Worm (Caenorhabditis elegans) whole organism, L1 larva: Measurements from ENCODE around the gene Y41G9A.17.

ENCODE experiments used
- C04F5.9 ChIP-seq: sonication (generic microtip); optimal IDR thresholded peaks from 2 replicates; lab custom pipeline; 2016; ENCODE audit warnings: missing genetic modification characterization, missing compliant biosample characterization
- C16A3.4 ChIP-seq: fragments of 150-350 bp; optimal IDR thresholded peaks from 2 replicates; lab custom pipeline; 2014; ENCODE audit warnings: missing biosample characterization, missing genetic modification characterization
- alr-1 ChIP-seq: fragments of 200-800 bp; sonication (Bioruptor generic); optimal IDR thresholded peaks from 2 replicates; lab custom pipeline; 2018; ENCODE audit warnings: borderline replicate concordance, mild to moderate bottlenecking, missing genetic modification characterization, missing compliant biosample characterization
- ama-1 ChIP-seq: fragments of 150-350 bp; optimal IDR thresholded peaks from 2 replicates; lab custom pipeline; 2014
- ceh-63 ChIP-seq: fragments of 200-800 bp; sonication (Bioruptor generic); optimal IDR thresholded peaks from 2 replicates; lab custom pipeline; 2018; ENCODE audit warnings: mild to moderate bottlenecking, missing genetic modification characterization, missing compliant biosample characterization
- ceh-82 ChIP-seq, 3 experiments: fragments of 150-350 bp in 1 of 3; sonication (generic microtip) in 2 of 3; optimal IDR thresholded peaks; 2 replicates each; lab custom pipeline; 2014 to 2017; ENCODE audit warnings: missing biosample characterization in 3 of 3, missing genetic modification characterization in 3 of 3
- ces-1 ChIP-seq: fragments of 150-350 bp; optimal IDR thresholded peaks from 2 replicates; lab custom pipeline; 2014; ENCODE audit warnings: missing biosample characterization, missing genetic modification reagents, missing genetic modification characterization
- dsc-1 ChIP-seq: sonication (generic microtip); optimal IDR thresholded peaks from 2 replicates; lab custom pipeline; 2016; ENCODE audit warnings: mild to moderate bottlenecking, missing genetic modification characterization, missing compliant biosample characterization
- efl-1 ChIP-seq, 4 experiments: fragments of 150-350 bp; optimal IDR thresholded peaks in 3 of 4; peaks in 1 of 4; 1 replicate in 1 of 4; 2 replicates in 3 of 4; lab custom pipeline; 2014; ENCODE audit warnings: missing biosample characterization in 2 of 4, missing genetic modification characterization in 2 of 4, missing genetic modification reagents in 2 of 4
- efl-3 ChIP-seq: fragments of 200-800 bp; sonication (Bioruptor generic); optimal IDR thresholded peaks from 2 replicates; lab custom pipeline; 2018; ENCODE audit warnings: mild to moderate bottlenecking, missing genetic modification characterization, missing compliant biosample characterization
- egl-27 ChIP-seq, 2 experiments: fragments of 150-350 bp in 1 of 2; sonication (generic microtip); optimal IDR thresholded peaks; 3 replicates each; lab custom pipeline; 2017 to 2018; ENCODE audit warnings: missing biosample characterization in 2 of 2, missing genetic modification characterization in 2 of 2, missing genetic modification reagents in 2 of 2
- ets-5 ChIP-seq: fragments of 200-800 bp; sonication (Bioruptor generic); IDR thresholded peaks from 2 replicates; pipeline ENCODE4 v1.3.6; 2022; ENCODE audit warnings: missing genetic modification characterization, missing compliant biosample characterization
- fkh-4 ChIP-seq: sonication (generic microtip); optimal IDR thresholded peaks from 2 replicates; lab custom pipeline; 2016; ENCODE audit warnings: missing compliant biosample characterization, missing genetic modification characterization, borderline replicate concordance
- fos-1 ChIP-seq: fragments of 150-350 bp; optimal IDR thresholded peaks from 2 replicates; lab custom pipeline; 2014; ENCODE audit warnings: missing biosample characterization, missing genetic modification characterization
- hlh-17 ChIP-seq: fragments of 200-800 bp; sonication (Bioruptor generic); optimal IDR thresholded peaks from 2 replicates; lab custom pipeline; 2018; ENCODE audit warnings: missing genetic modification characterization, mild to moderate bottlenecking, missing compliant biosample characterization, moderate library complexity, borderline replicate concordance
- isw-1 ChIP-seq: fragments of 200-800 bp; sonication (Bioruptor generic); IDR thresholded peaks from 2 replicates; pipeline ENCODE4 v1.3.6; 2022; ENCODE audit warnings: missing genetic modification characterization, missing compliant biosample characterization
- jun-1 ChIP-seq: fragments of 150-350 bp; optimal IDR thresholded peaks from 2 replicates; lab custom pipeline; 2014; ENCODE audit warnings: missing biosample characterization, missing genetic modification reagents, missing genetic modification characterization
- lin-13 ChIP-seq: fragments of 150-350 bp; optimal IDR thresholded peaks from 2 replicates; lab custom pipeline; 2014; ENCODE audit warnings: missing biosample characterization, missing genetic modification reagents, missing genetic modification characterization
- lin-14 ChIP-seq: fragments of 200-800 bp; sonication (Bioruptor generic); optimal IDR thresholded peaks from 2 replicates; lab custom pipeline; 2018; ENCODE audit warnings: mild to moderate bottlenecking, missing genetic modification characterization, moderate library complexity, missing compliant biosample characterization
- lin-35 ChIP-seq, 2 experiments: fragments of 150-350 bp; optimal IDR thresholded peaks; 2 replicates each; lab custom pipeline; 2014; ENCODE audit warnings: missing biosample characterization in 2 of 2, missing genetic modification characterization in 2 of 2, missing genetic modification reagents in 2 of 2
- lin-39 ChIP-seq: fragments of 150-350 bp; optimal IDR thresholded peaks from 2 replicates; lab custom pipeline; 2014; ENCODE audit warnings: missing biosample characterization, missing genetic modification reagents, missing genetic modification characterization
- mab-9 ChIP-seq: fragments of 200-800 bp; sonication (Bioruptor generic); IDR thresholded peaks from 2 replicates; pipeline ENCODE4 v1.3.6; 2022; ENCODE audit warnings: missing genetic modification reagents, missing genetic modification characterization, missing compliant biosample characterization
- mdl-1 ChIP-seq, 2 experiments: fragments of 150-350 bp; optimal IDR thresholded peaks; 2 replicates each; lab custom pipeline; 2014 to 2017; ENCODE audit warnings: missing biosample characterization in 2 of 2, missing genetic modification characterization in 2 of 2, inconsistent platforms in 1 of 2
- mef-2 ChIP-seq: fragments of 150-350 bp; optimal IDR thresholded peaks from 2 replicates; lab custom pipeline; 2014; ENCODE audit warnings: missing biosample characterization, missing genetic modification characterization
- mep-1 ChIP-seq: fragments of 150-350 bp; optimal IDR thresholded peaks from 2 replicates; lab custom pipeline; 2014; ENCODE audit warnings: missing biosample characterization, missing genetic modification characterization
- nhr-11 ChIP-seq: fragments of 150-350 bp; optimal IDR thresholded peaks from 2 replicates; lab custom pipeline; 2014; ENCODE audit warnings: missing biosample characterization, missing genetic modification characterization
- nhr-12 ChIP-seq: sonication (generic microtip); optimal IDR thresholded peaks from 2 replicates; lab custom pipeline; 2017; ENCODE audit warnings: missing biosample characterization, missing genetic modification characterization
- nhr-237 ChIP-seq: fragments of 150-350 bp; optimal IDR thresholded peaks from 2 replicates; lab custom pipeline; 2014; ENCODE audit warnings: missing biosample characterization, missing genetic modification characterization
- nhr-47 ChIP-seq: sonication (generic microtip); optimal IDR thresholded peaks from 2 replicates; lab custom pipeline; 2016; ENCODE audit warnings: mild to moderate bottlenecking, missing genetic modification characterization, moderate library complexity, missing compliant biosample characterization
- nhr-71 ChIP-seq: sonication (generic microtip); optimal IDR thresholded peaks from 2 replicates; lab custom pipeline; 2016; ENCODE audit warnings: mild to moderate bottlenecking, missing genetic modification characterization, moderate library complexity, missing compliant biosample characterization
- nhr-76 ChIP-seq: sonication (generic microtip); optimal IDR thresholded peaks from 2 replicates; lab custom pipeline; 2017; ENCODE audit warnings: missing biosample characterization, missing genetic modification characterization
- nhr-77 ChIP-seq: fragments of 150-350 bp; optimal IDR thresholded peaks from 2 replicates; lab custom pipeline; 2014; ENCODE audit warnings: missing biosample characterization, missing genetic modification characterization
- nhr-84 ChIP-seq: sonication (generic microtip); optimal IDR thresholded peaks from 2 replicates; lab custom pipeline; 2017; ENCODE audit warnings: missing biosample characterization, missing genetic modification characterization
- nhr-90 ChIP-seq: sonication (generic microtip); optimal IDR thresholded peaks from 2 replicates; lab custom pipeline; 2016; ENCODE audit warnings: mild to moderate bottlenecking, missing genetic modification characterization, missing compliant biosample characterization; ENCODE audit not compliant: poor library complexity
- pag-3 ChIP-seq: sonication (generic microtip); optimal IDR thresholded peaks from 2 replicates; lab custom pipeline; 2017; ENCODE audit warnings: missing genetic modification characterization, mild to moderate bottlenecking, missing compliant biosample characterization, antibody characterized with exemption, borderline replicate concordance; ENCODE audit not compliant: insufficient read depth
- snpc-4 ChIP-seq: fragments of 150-350 bp; optimal IDR thresholded peaks from 2 replicates; lab custom pipeline; 2014; ENCODE audit warnings: missing biosample characterization, missing genetic modification characterization
- sup-37 ChIP-seq: fragments of 200-800 bp; sonication (Bioruptor generic); optimal IDR thresholded peaks from 2 replicates; lab custom pipeline; 2018; ENCODE audit warnings: mild to moderate bottlenecking, missing genetic modification characterization, missing compliant biosample characterization
- tbx-2 ChIP-seq: sonication (generic microtip); optimal IDR thresholded peaks from 2 replicates; lab custom pipeline; 2016; ENCODE audit warnings: missing genetic modification characterization, missing compliant biosample characterization
- unc-62 ChIP-seq: fragments of 150-350 bp; optimal IDR thresholded peaks from 2 replicates; lab custom pipeline; 2014; ENCODE audit warnings: missing biosample characterization, missing genetic modification reagents, missing genetic modification characterization
- unc-86 ChIP-seq: sonication (generic microtip); optimal IDR thresholded peaks from 2 replicates; lab custom pipeline; 2016; ENCODE audit warnings: missing genetic modification characterization, missing compliant biosample characterization
- unc-98 ChIP-seq: fragments of 200-800 bp; sonication (Bioruptor generic); IDR thresholded peaks from 2 replicates; pipeline ENCODE4 v1.3.6; 2022; ENCODE audit warnings: missing genetic modification characterization, missing compliant biosample characterization
- xbp-1 ChIP-seq: sonication (generic microtip); optimal IDR thresholded peaks from 2 replicates; lab custom pipeline; 2016; ENCODE audit warnings: missing genetic modification characterization, missing compliant biosample characterization
- zag-1 ChIP-seq: fragments of 150-350 bp; optimal IDR thresholded peaks from 2 replicates; lab custom pipeline; 2014; ENCODE audit warnings: missing biosample characterization, missing genetic modification characterization
- ztf-11 ChIP-seq, 2 experiments: sonication (generic microtip); optimal IDR thresholded peaks; 2 replicates each; lab custom pipeline; 2016 to 2017; ENCODE audit warnings: missing genetic modification characterization in 2 of 2, missing biosample characterization in 1 of 2, missing compliant biosample characterization in 1 of 2

Y41G9A.17 gene

DNA sequence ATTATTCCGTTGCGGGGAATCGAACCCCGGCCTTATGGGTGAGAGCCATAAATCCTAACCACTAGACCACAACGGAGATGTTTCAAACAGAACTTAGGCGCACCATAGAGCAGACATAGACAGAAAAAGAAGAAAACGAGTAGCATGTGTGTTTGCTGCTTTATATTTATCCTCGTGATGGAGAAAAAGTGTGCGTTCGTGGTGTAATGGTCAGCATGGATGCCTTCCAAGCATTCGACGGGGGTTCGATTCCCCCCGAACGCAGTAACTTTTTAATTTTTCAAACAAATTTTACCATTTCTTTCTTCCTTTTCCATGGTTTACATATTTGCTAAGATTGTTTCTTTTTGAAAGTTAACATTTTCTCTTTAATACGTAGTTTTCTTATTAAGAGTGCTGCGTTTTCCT, 36.4 kb upstream of the Y41G9A.17 start (continued):
- TF ChIP-seq zag-1 (tag; lab: Kevin White, UChicago) (no peak), mdl-1 (tag; optimal IDR thresholded peaks at IDR 0.05; lab: Kevin White, UChicago) (peak in 1 of 2 experiments; percentile 75), unc-86 (tag; lab: Kevin White, UChicago) (peak; percentile 87), ceh-82 (tag; optimal IDR thresholded peaks at IDR 0.05; lab: Kevin White, UChicago) (peak; percentile 79 to 89 (median 86)), lin-13 (GFP tag; lab: Kevin White, UChicago) (peak; percentile 84), ztf-11 (tag; optimal IDR thresholded peaks at IDR 0.05; lab: Kevin White, UChicago) (peak; percentile 64 to 76), mef-2 (tag; lab: Kevin White, UChicago) (peak; percentile 41), fkh-4 (tag; lab: Kevin White, UChicago) (peak; percentile 66), C04F5.9 (peak; percentile 59), lin-39 (tag; lab: Kevin White, UChicago) (peak; percentile 87)

DNA sequence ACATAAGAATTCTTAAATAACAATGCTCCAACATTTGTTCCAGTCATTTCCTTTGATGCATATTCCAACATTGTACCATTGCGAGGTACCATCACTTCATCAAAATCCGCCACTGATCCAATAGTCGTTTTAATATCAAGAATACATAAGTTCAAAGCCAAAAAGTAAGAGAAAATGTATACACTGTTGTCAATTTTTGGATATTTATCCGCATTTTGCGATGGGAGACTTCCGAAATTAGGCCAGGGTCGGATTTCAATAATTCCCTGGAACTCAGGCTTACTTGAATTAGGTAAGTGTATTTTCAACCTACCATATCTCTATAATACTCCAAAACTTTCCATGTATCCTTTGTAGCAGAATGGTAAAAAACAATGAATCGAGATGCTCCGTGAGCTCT, 34.7 kb upstream of the Y41G9A.17 start, which contains the start of gene M02F4.2:
Gene M02F4.2 (minus strand): TSS at position 101 of the 400 bp plus-strand sequence.
- TF ChIP-seq mep-1 (tag; lab: Kevin White, UChicago) (no peak), lin-39 (tag; lab: Kevin White, UChicago) (no peak), zag-1 (tag; lab: Kevin White, UChicago) (no peak), sup-37 (GFP tag; lab: Kevin White, UChicago) (no peak), nhr-77 (no peak), egl-27 (tag; optimal IDR thresholded peaks at IDR 0.05; lab: Kevin White, UChicago) (no peak), ama-1 (lab: Kevin White, UChicago) (no peak), ztf-11 (tag; optimal IDR thresholded peaks at IDR 0.05; lab: Kevin White, UChicago) (no peak), alr-1 (tag; lab: Kevin White, UChicago) (no peak), ets-5 (GFP tag; lab: Robert Waterston, UW) (no peak)
- TF ChIP-seq, all 84 proteins: peak for 0

DNA sequence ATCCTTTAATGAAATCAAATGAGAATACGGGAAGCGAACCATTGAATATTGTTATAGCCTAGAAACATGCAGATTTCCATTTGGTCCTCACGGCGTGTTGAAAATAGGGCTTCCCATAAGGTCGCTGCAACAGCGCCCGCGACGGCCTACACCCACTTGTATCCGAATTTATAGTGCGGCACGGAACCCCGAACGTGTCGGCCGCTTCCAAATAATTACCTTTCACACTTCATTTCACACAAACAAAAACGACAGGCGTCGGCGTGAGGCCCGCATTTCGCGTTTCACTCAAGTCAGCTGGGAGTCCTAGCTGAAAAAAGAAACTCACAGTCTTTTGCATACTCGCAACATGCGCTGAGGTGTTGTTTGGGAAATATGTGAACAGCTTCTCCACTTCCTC, 33.9 kb upstream of the Y41G9A.17 start:
- no peak for TF ChIP-seq efl-1 (optimal IDR thresholded peaks at IDR 0.05; lab: Kevin White, UChicago)
- TF ChIP-seq efl-1 (GFP tag; optimal IDR thresholded peaks at IDR 0.05 in 1 of 2; lab: Kevin White, UChicago), result peak in 1 of 2 experiments; percentile 86
- TF ChIP-seq efl-3 (GFP tag; lab: Kevin White, UChicago), result no peak
- no peak for TF ChIP-seq tbx-2 (tag; lab: Kevin White, UChicago)
- TF ChIP-seq jun-1 (tag; lab: Kevin White, UChicago), result no peak
- no peak for TF ChIP-seq ces-1
- no peak for TF ChIP-seq nhr-47
- no peak for TF ChIP-seq hlh-17 (GFP tag; lab: Kevin White, UChicago)
- no peak for TF ChIP-seq dsc-1 (tag; lab: Kevin White, UChicago)
- peak; percentile 76 for TF ChIP-seq snpc-4 (tag; lab: Kevin White, UChicago)

DNA sequence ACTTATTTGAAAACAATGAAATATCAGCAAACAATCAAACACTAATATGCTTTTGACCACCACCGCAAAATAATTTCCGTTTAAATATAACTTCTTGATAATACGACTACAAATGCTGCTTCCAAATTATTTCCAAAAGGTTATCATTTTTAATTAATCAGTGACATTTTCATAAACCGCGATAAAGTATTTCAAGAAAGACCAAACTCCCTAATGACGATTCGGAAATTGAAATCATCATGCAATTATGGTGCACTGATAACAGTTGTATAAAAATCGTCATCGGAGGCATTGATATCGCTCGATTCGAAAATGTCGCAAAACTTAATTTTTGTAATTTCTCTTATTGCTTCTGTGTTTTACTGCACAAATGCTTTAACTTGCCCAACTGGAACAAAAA, 31.9 kb upstream of the Y41G9A.17 start, which contains the start of gene clec-265:
Gene clec-265 (plus strand): TSS at position 300 of the 400 bp plus-strand sequence.
- TF ChIP-seq unc-62 (GFP tag; lab: Kevin White, UChicago) (no peak), lin-39 (tag; lab: Kevin White, UChicago) (no peak), nhr-76 (tag; lab: Kevin White, UChicago) (no peak), nhr-71 (tag; lab: Kevin White, UChicago) (peak; percentile 7), fos-1 (tag; lab: Kevin White, UChicago) (no peak), isw-1 (no peak), ceh-82 (tag; optimal IDR thresholded peaks at IDR 0.05; lab: Kevin White, UChicago) (no peak), tbx-2 (tag; lab: Kevin White, UChicago) (no peak), efl-1 (optimal IDR thresholded peaks at IDR 0.05; lab: Kevin White, UChicago) (no peak), efl-1 (GFP tag; optimal IDR thresholded peaks at IDR 0.05 in 1 of 2; lab: Kevin White, UChicago) (no peak), xbp-1 (no peak), nhr-90 (tag; lab: Kevin White, UChicago) (peak; percentile 4), lin-35 (GFP tag; optimal IDR thresholded peaks at IDR 0.05; lab: Kevin White, UChicago) (no peak), nhr-12 (tag; lab: Kevin White, UChicago) (no peak), nhr-77 (no peak), pag-3 (no peak), ceh-63 (GFP tag; lab: Kevin White, UChicago) (no peak), snpc-4 (tag; lab: Kevin White, UChicago) (no peak), C16A3.4 (no peak), jun-1 (tag; lab: Kevin White, UChicago) (peak; percentile 14), lin-14 (GFP tag; lab: Kevin White, UChicago) (no peak), mab-9 (GFP tag; lab: Robert Waterston, UW) (no peak), nhr-237 (tag; lab: Kevin White, UChicago) (no peak), C04F5.9 (no peak), nhr-11 (no peak), mef-2 (tag; lab: Kevin White, UChicago) (no peak), nhr-84 (no peak), unc-98 (no peak), ces-1 (no peak)
